Fruit fly (Drosophila melanogaster): Measurements from ENCODE around the gene poe.

poe gene

DNA sequence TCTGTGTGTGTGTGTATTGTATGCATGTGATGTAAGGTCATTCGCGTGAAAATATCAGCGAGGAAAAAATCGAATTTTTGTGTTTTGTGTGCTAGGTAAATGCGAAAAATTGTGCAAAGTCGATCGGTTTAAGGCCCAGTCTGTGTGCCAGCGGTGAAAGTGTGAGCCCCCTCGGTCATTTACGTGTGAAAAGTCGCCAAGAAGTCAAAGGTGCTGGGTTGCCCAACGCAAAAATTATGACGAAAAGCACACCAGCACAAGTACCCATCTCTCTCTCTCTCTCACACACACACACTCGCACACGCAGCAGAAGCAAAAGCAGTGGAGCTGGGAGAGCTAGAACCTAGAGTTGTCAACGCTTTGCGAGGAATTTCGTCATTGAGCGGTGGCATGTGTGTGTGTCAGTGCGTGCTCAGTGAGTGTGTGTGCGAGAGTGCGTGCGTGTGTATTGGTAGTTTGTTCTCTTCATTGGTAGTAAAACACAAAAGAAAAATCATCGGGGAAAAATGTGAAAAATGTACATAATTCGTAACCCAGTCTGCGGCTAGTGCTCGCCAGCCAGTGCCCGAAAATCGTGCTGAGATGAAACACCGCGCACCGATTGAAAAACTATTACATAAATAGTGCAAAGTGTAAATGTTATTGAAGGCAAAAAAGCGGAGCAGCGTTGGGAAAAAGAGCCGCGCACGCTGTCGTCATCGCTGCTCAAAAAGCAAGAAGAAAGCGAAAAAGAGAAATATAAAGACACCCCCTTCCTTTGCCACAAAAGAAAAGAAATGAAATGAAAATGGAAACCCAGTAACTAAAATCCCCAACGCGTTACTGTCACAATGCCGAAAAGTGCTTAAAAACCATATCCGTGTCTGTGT lies 12.2 kb upstream of the poe start (continued):
- TF ChIP-seq Adf1 (GFP tag; IDR thresholded peaks at IDR 0.05) (peak; percentile 48; the same call in 1 of the 2 replicates), Bdp1 (GFP tag; optimal IDR thresholded peaks at IDR 0.05) (no peak), pum (GFP tag; optimal IDR thresholded peaks at IDR 0.05) (no peak), NK7.1 (GFP tag; optimal IDR thresholded peaks at IDR 0.05) (no peak), dati (GFP tag; IDR thresholded peaks at IDR 0.05) (no peak), mirr (GFP tag; optimal IDR thresholded peaks at IDR 0.05) (peak; percentile 45), CG14860 (GFP tag; IDR thresholded peaks at IDR 0.05; ENCODE audit: partially characterized antibody) (no peak), CG18619 (GFP tag; optimal IDR thresholded peaks at IDR 0.05) (no peak), sens (GFP tag) (peak; percentile 70), odd (GFP tag; optimal IDR thresholded peaks at IDR 0.05) (no peak), pita (GFP tag; optimal IDR thresholded peaks at IDR 0.05) (no peak), Oaz (GFP tag; IDR thresholded peaks at IDR 0.05) (no peak), chinmo (GFP tag; IDR thresholded peaks at IDR 0.05; ENCODE audit: partially characterized antibody) (0 out of 4 replicates have a peak, but pooled peaks have one; percentile 51), klu (GFP tag; IDR thresholded peaks at IDR 0.05) (no peak), CG14441 (GFP tag; IDR thresholded peaks at IDR 0.05) (no peak), sc (optimal IDR thresholded peaks at IDR 0.05) (no peak), sc (GFP tag; optimal IDR thresholded peaks at IDR 0.05) (no peak), CG16813 (GFP tag; IDR thresholded peaks at IDR 0.05; ENCODE audit: partially characterized antibody) (no peak), Chrac-16 (GFP tag; optimal IDR thresholded peaks at IDR 0.05) (no peak), CG2889 (GFP tag; IDR thresholded peaks at IDR 0.05) (no peak), Med (GFP tag) (peak; percentile 65), tna (GFP tag; IDR thresholded peaks at IDR 0.05; ENCODE audit: partially characterized antibody) (no peak), gcm (GFP tag; optimal IDR thresholded peaks at IDR 0.05) (no peak), CG6813 (GFP tag; optimal IDR thresholded peaks at IDR 0.05) (no peak), trh (GFP tag; optimal IDR thresholded peaks at IDR 0.05) (no peak), CG6175 (GFP tag; IDR thresholded peaks at IDR 0.05) (no peak), CG10274 (GFP tag; optimal IDR thresholded peaks at IDR 0.05) (no peak), gem (tag; optimal IDR thresholded peaks at IDR 0.05) (no peak), bcd (GFP tag; optimal IDR thresholded peaks at IDR 0.05) (no peak), Lhr (GFP tag; optimal IDR thresholded peaks at IDR 0.05) (no peak), oc (tag; optimal IDR thresholded peaks at IDR 0.05) (no peak), CG12659 (GFP tag; optimal IDR thresholded peaks at IDR 0.05) (no peak), CG10654 (GFP tag; optimal IDR thresholded peaks at IDR 0.05) (no peak), repo (GFP tag; optimal IDR thresholded peaks at IDR 0.05) (no peak), CG14050 (GFP tag; IDR thresholded peaks at IDR 0.05) (no peak), grau (tag; optimal IDR thresholded peaks at IDR 0.05) (no peak), CG15601 (tag; optimal IDR thresholded peaks at IDR 0.05) (no peak), Opbp (GFP tag; IDR thresholded peaks at IDR 0.05; ENCODE audit: partially characterized antibody) (peak; percentile 50; the same call in 1 of the 3 replicates), CG2712 (tag; optimal IDR thresholded peaks at IDR 0.05) (no peak), CG3995 (GFP tag; optimal IDR thresholded peaks at IDR 0.05) (no peak), schlank (tag; optimal IDR thresholded peaks at IDR 0.05) (no peak), CG13424 (tag; optimal IDR thresholded peaks at IDR 0.05) (no peak), tx (GFP tag; optimal IDR thresholded peaks at IDR 0.05) (no peak), knrl (GFP tag; IDR thresholded peaks at IDR 0.05; ENCODE audit: partially characterized antibody) (no peak), CG4424 (GFP tag; optimal IDR thresholded peaks at IDR 0.05) (no peak), Elba2 (GFP tag; optimal IDR thresholded peaks at IDR 0.05) (no peak), CG7271 (tag; optimal IDR thresholded peaks at IDR 0.05) (no peak), CG6791 (GFP tag; IDR thresholded peaks at IDR 0.05; ENCODE audit: partially characterized antibody) (no peak), amos (GFP tag; IDR thresholded peaks at IDR 0.05; ENCODE audit: partially characterized antibody) (no peak; the same call in 1 of the 2 replicates)
